Fruit fly (Drosophila melanogaster) whole organism, embryonic: ENCODE measurements around the gene CG43813.
A peak's percentile ranks its signal among the peaks of the same experiment; 100 is the strongest.

Source experiments
- Aef1 ChIP-seq: fragments of 200-800 bp; sonication (Bioruptor generic); IDR thresholded peaks from 3 replicates; pipeline ENCODE4 v1.3.6; 2022; ENCODE audit warnings: missing biosample characterization, missing genetic modification characterization
- CG10147 ChIP-seq: fragments of 200-800 bp; sonication (Bioruptor generic); optimal IDR thresholded peaks from 2 replicates; lab custom pipeline; 2019; ENCODE audit warnings: missing biosample characterization, mild to moderate bottlenecking, missing genetic modification characterization, moderate library complexity
- CG10979 ChIP-seq: fragments of 200-800 bp; sonication (Bioruptor generic); optimal IDR thresholded peaks from 2 replicates; lab custom pipeline; 2018; ENCODE audit warnings: missing biosample characterization, mild to moderate bottlenecking, missing genetic modification characterization, moderate library complexity
- CG11398 ChIP-seq: fragments of 200-800 bp; sonication (Bioruptor generic); optimal IDR thresholded peaks from 2 replicates; lab custom pipeline; 2016; ENCODE audit warnings: missing biosample characterization, missing genetic modification characterization
- CG12236 ChIP-seq: fragments of 200-800 bp; sonication (Bioruptor generic); optimal IDR thresholded peaks from 2 replicates; lab custom pipeline; 2016; ENCODE audit warnings: missing biosample characterization, missing genetic modification characterization
- CG13287 ChIP-seq: fragments of 200-800 bp; sonication (Bioruptor generic); IDR thresholded peaks from 2 replicates; pipeline ENCODE4 v1.3.6; 2022; ENCODE audit warnings: missing biosample characterization, missing genetic modification characterization; ENCODE audit not compliant: partially characterized antibody
- CG14860 ChIP-seq: fragments of 200-800 bp; sonication (Bioruptor generic); IDR thresholded peaks from 3 replicates; pipeline ENCODE4 v1.3.6; 2022; ENCODE audit warnings: missing biosample characterization, missing genetic modification characterization; ENCODE audit not compliant: partially characterized antibody
- CG15601 ChIP-seq: fragments of 200-800 bp; sonication (Bioruptor generic); optimal IDR thresholded peaks from 3 replicates; lab custom pipeline; 2019; ENCODE audit warnings: missing biosample characterization, mild to moderate bottlenecking, missing genetic modification characterization, moderate library complexity
- CG17385 ChIP-seq: fragments of 200-800 bp; sonication (Bioruptor generic); optimal IDR thresholded peaks from 3 replicates; lab custom pipeline; 2018; ENCODE audit warnings: missing biosample characterization, mild to moderate bottlenecking, missing genetic modification characterization
- CG17568 ChIP-seq: fragments of 200-800 bp; sonication (Bioruptor generic); optimal IDR thresholded peaks from 2 replicates; lab custom pipeline; 2018; ENCODE audit warnings: missing biosample characterization, mild to moderate bottlenecking, missing genetic modification characterization, moderate library complexity
- CG1832 ChIP-seq: fragments of 200-800 bp; sonication (Bioruptor generic); optimal IDR thresholded peaks from 2 replicates; lab custom pipeline; 2017; ENCODE audit warnings: missing biosample characterization, mild to moderate bottlenecking, missing genetic modification characterization, inconsistent platforms
- CG34376 ChIP-seq: fragments of 200-800 bp; sonication (Bioruptor generic); optimal IDR thresholded peaks from 2 replicates; lab custom pipeline; 2018; ENCODE audit warnings: missing biosample characterization, mild to moderate bottlenecking, missing genetic modification characterization
- CG34422 ChIP-seq: fragments of 200-800 bp; sonication (Bioruptor generic); IDR thresholded peaks from 3 replicates; pipeline ENCODE4 v1.3.6; 2022; ENCODE audit warnings: missing biosample characterization, missing genetic modification characterization
- CG4617 ChIP-seq: fragments of 200-800 bp; sonication (Bioruptor generic); optimal IDR thresholded peaks from 3 replicates; lab custom pipeline; 2016; ENCODE audit warnings: missing biosample characterization, missing genetic modification characterization, borderline replicate concordance
- CG5953 ChIP-seq: fragments of 200-800 bp; sonication (Bioruptor generic); IDR thresholded peaks from 2 replicates; pipeline ENCODE4 v1.3.6; 2022; ENCODE audit warnings: missing biosample characterization, missing genetic modification characterization
- CG7556 ChIP-seq: fragments of 200-800 bp; sonication (Bioruptor generic); optimal IDR thresholded peaks from 2 replicates; lab custom pipeline; 2017; ENCODE audit warnings: missing biosample characterization, mild to moderate bottlenecking, missing genetic modification characterization
- CG8089 ChIP-seq: fragments of 200-800 bp; sonication (Bioruptor generic); optimal IDR thresholded peaks from 3 replicates; lab custom pipeline; 2016; ENCODE audit warnings: missing biosample characterization, missing genetic modification characterization
- CG8944 ChIP-seq: fragments of 200-800 bp; sonication (Bioruptor generic); optimal IDR thresholded peaks from 3 replicates; lab custom pipeline; 2016; ENCODE audit warnings: missing biosample characterization, missing genetic modification characterization
- CG9437 ChIP-seq: fragments of 200-800 bp; sonication (Bioruptor generic); optimal IDR thresholded peaks from 2 replicates; lab custom pipeline; 2018; ENCODE audit warnings: missing biosample characterization, mild to moderate bottlenecking, missing genetic modification characterization
- CHES-1-like ChIP-seq: fragments of 200-800 bp; sonication (Bioruptor generic); optimal IDR thresholded peaks from 2 replicates; lab custom pipeline; 2016; ENCODE audit warnings: missing biosample characterization, missing genetic modification characterization
- CoRest ChIP-seq: fragments of 200-800 bp; sonication (Bioruptor generic); optimal IDR thresholded peaks from 3 replicates; lab custom pipeline; 2018; ENCODE audit warnings: missing biosample characterization, mild to moderate bottlenecking, missing genetic modification characterization, moderate library complexity
- Dip3 ChIP-seq: fragments of 200-800 bp; sonication (Bioruptor generic); optimal IDR thresholded peaks from 3 replicates; lab custom pipeline; 2016; ENCODE audit warnings: missing biosample characterization, missing genetic modification characterization
- Elba2 ChIP-seq: fragments of 200-800 bp; sonication (Bioruptor generic); optimal IDR thresholded peaks from 3 replicates; lab custom pipeline; 2016; ENCODE audit warnings: missing biosample characterization, missing genetic modification characterization
- Fer3 ChIP-seq: fragments of 200-800 bp; sonication (Bioruptor generic); optimal IDR thresholded peaks from 2 replicates; lab custom pipeline; 2018; ENCODE audit warnings: missing biosample characterization, mild to moderate bottlenecking, missing genetic modification characterization, moderate library complexity
- GATAe ChIP-seq: fragments of 200-800 bp; sonication (Bioruptor generic); conservative IDR thresholded peaks from 2 replicates; pipeline ENCODE4 v1.3.6; 2022; ENCODE audit warnings: missing biosample characterization, missing genetic modification characterization
- HHEX ChIP-seq: fragments of 200-800 bp; sonication (Bioruptor generic); optimal IDR thresholded peaks from 3 replicates; lab custom pipeline; 2017; ENCODE audit warnings: missing biosample characterization, mild to moderate bottlenecking, missing genetic modification characterization, missing genetic modification reagents
- HLH3B ChIP-seq: fragments of 200-800 bp; sonication (Bioruptor generic); IDR thresholded peaks from 2 replicates; pipeline ENCODE4 v1.3.6; 2022; ENCODE audit warnings: missing biosample characterization, missing genetic modification characterization
- Hr3 ChIP-seq: fragments of 200-800 bp; sonication (Bioruptor generic); optimal IDR thresholded peaks from 3 replicates; lab custom pipeline; 2016; ENCODE audit warnings: missing biosample characterization, missing genetic modification characterization
- Hr78 ChIP-seq, 2 experiments: fragments of 200-800 bp in 1 of 2; fragments of >200 bp in 1 of 2; sonication (Bioruptor generic) in 1 of 2; optimal IDR thresholded peaks; 2 replicates each; lab custom pipeline; 2017 to 2019; ENCODE audit warnings: missing biosample characterization in 2 of 2, missing genetic modification characterization in 2 of 2, mild to moderate bottlenecking in 1 of 2, moderate library complexity in 1 of 2
- MTF-1 ChIP-seq: fragments of 200-800 bp; sonication (Bioruptor generic); optimal IDR thresholded peaks from 2 replicates; lab custom pipeline; 2018; ENCODE audit warnings: missing biosample characterization, mild to moderate bottlenecking, missing genetic modification characterization, borderline replicate concordance
- NC2β ChIP-seq: fragments of 200-800 bp; sonication (Bioruptor generic); optimal IDR thresholded peaks from 2 replicates; lab custom pipeline; 2016; ENCODE audit warnings: missing biosample characterization, missing genetic modification characterization
- Nf-YB ChIP-seq: fragments of 200-800 bp; sonication (Bioruptor generic); optimal IDR thresholded peaks from 3 replicates; lab custom pipeline; 2019; ENCODE audit warnings: missing biosample characterization, mild to moderate bottlenecking, missing genetic modification characterization, moderate library complexity
- Pdp1 ChIP-seq, 2 experiments: fragments of 200-800 bp; sonication (Bioruptor generic); optimal IDR thresholded peaks; 3 replicates each; lab custom pipeline; 2016; ENCODE audit warnings: missing biosample characterization in 2 of 2, missing genetic modification characterization in 2 of 2, mild to moderate bottlenecking in 1 of 2, moderate library complexity in 1 of 2
- Ptx1 ChIP-seq: fragments of 200-800 bp; sonication (Bioruptor generic); IDR thresholded peaks from 2 replicates; pipeline ENCODE4 v1.3.6; 2022; ENCODE audit warnings: missing biosample characterization, missing genetic modification characterization
- Sin3A ChIP-seq: fragments of >200 bp; optimal IDR thresholded peaks from 2 replicates; lab custom pipeline; 2018
- Six4 ChIP-seq: fragments of 200-800 bp; sonication (Bioruptor generic); optimal IDR thresholded peaks from 2 replicates; lab custom pipeline; 2016; ENCODE audit warnings: missing biosample characterization, missing genetic modification characterization
- amos ChIP-seq: fragments of 200-800 bp; sonication (Bioruptor generic); IDR thresholded peaks from 2 replicates; pipeline ENCODE4 v1.3.6; 2022; ENCODE audit warnings: missing biosample characterization, missing genetic modification characterization; ENCODE audit not compliant: partially characterized antibody
- dan ChIP-seq: fragments of 200-800 bp; sonication (Bioruptor generic); IDR thresholded peaks from 2 replicates; pipeline ENCODE4 v1.3.6; 2022; ENCODE audit warnings: missing biosample characterization, missing genetic modification characterization
- disco-r ChIP-seq: fragments of 200-800 bp; sonication (Bioruptor generic); optimal IDR thresholded peaks from 2 replicates; lab custom pipeline; 2016; ENCODE audit warnings: missing biosample characterization, missing genetic modification characterization
- hkb ChIP-seq, 2 experiments: fragments of 200-800 bp in 1 of 2; fragments of >200 bp in 1 of 2; sonication (Bioruptor generic) in 1 of 2; IDR thresholded peaks in 1 of 2; optimal IDR thresholded peaks in 1 of 2; 2 replicates each; pipeline versions ENCODE4 v1.3.6 to Lab custom; 2017 to 2022; ENCODE audit warnings: missing biosample characterization in 1 of 2, missing genetic modification characterization in 1 of 2
- insv ChIP-seq, 2 experiments: fragments of 200-800 bp; sonication (Bioruptor generic); optimal IDR thresholded peaks; 3 replicates each; lab custom pipeline; 2016 to 2018; ENCODE audit warnings: missing biosample characterization in 2 of 2, missing genetic modification characterization in 2 of 2
- knrl ChIP-seq: fragments of 200-800 bp; sonication (Bioruptor generic); IDR thresholded peaks from 3 replicates; pipeline ENCODE4 v1.3.6; 2022; ENCODE audit warnings: missing biosample characterization, missing genetic modification characterization; ENCODE audit not compliant: partially characterized antibody
- lilli ChIP-seq: fragments of 200-800 bp; sonication (Bioruptor generic); optimal IDR thresholded peaks from 3 replicates; lab custom pipeline; 2016; ENCODE audit warnings: missing biosample characterization, missing genetic modification characterization
- pita ChIP-seq: fragments of 200-800 bp; sonication (Bioruptor generic); optimal IDR thresholded peaks from 2 replicates; lab custom pipeline; 2017; ENCODE audit warnings: missing biosample characterization, mild to moderate bottlenecking, missing genetic modification characterization
- ro ChIP-seq: fragments of 200-800 bp; sonication (Bioruptor generic); IDR thresholded peaks from 2 replicates; pipeline ENCODE4 v1.3.6; 2022; ENCODE audit warnings: missing biosample characterization, missing genetic modification characterization
- sc ChIP-seq, 3 experiments: fragments of >200 bp in 2 of 3; fragments of 200-800 bp in 1 of 3; sonication (Bioruptor generic) in 1 of 3; optimal IDR thresholded peaks; 2 replicates in 2 of 3; 3 replicates in 1 of 3; lab custom pipeline; 2017; ENCODE audit warnings: mild to moderate bottlenecking in 1 of 3, missing biosample characterization in 1 of 3, missing genetic modification characterization in 1 of 3, missing genetic modification reagents in 1 of 3
- sens ChIP-seq: fragments of 200-800 bp; sonication (Bioruptor generic); peaks from one replicate; lab custom pipeline; 2016; ENCODE audit warnings: missing biosample characterization, missing genetic modification characterization
- sim ChIP-seq: fragments of 200-800 bp; sonication (Bioruptor generic); IDR thresholded peaks from 2 replicates; pipeline ENCODE4 v1.3.6; 2022; ENCODE audit warnings: missing biosample characterization, missing genetic modification characterization
- wor ChIP-seq: fragments of 200-800 bp; sonication (Bioruptor generic); IDR thresholded peaks from 2 replicates; pipeline ENCODE4 v1.3.6; 2022; ENCODE audit warnings: missing biosample characterization, missing genetic modification characterization
- z ChIP-seq: fragments of 200-800 bp; sonication (Bioruptor generic); IDR thresholded peaks from 3 replicates; pipeline ENCODE4 v1.3.6; 2022; ENCODE audit warnings: missing biosample characterization, missing genetic modification characterization

CG43813 gene

DNA sequence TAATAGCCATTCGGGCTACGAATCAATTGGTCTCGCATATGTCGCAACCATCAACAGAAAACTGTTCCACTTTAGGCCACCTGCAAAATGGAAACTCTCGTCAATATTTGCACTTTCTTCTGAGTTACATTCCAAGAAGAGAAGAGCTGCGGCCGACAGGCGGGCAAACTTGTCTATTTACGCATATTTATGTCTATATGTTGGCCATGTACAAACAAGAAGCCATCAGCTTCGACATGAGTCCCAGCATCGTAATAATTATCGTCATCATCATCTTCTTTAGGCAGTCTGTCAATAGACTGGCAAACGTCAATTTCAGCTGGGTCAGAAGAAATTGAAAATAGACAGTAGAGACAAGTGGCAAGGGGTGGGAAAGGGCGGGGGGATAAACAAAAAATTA is 27.7 kb upstream of the CG43813 start (continued):
- peak; percentile 82 for TF ChIP-seq MTF-1
- TF ChIP-seq CG13287 (GFP tag; lab: Robert Waterston, UW) = no peak
- TF ChIP-seq amos (GFP tag; lab: Robert Waterston, UW) = no peak
- peak; percentile 75 for TF ChIP-seq HHEX (GFP tag; lab: Kevin White, UChicago)
- no peak for TF ChIP-seq Sin3A (lab: Kevin White, UChicago)
- TF ChIP-seq Elba2 (GFP tag; lab: Kevin White, UChicago) = no peak
- TF ChIP-seq CG10979 = peak; percentile 38
- peak; percentile 96 for TF ChIP-seq sens
- no peak for TF ChIP-seq CG10147
- no peak for TF ChIP-seq sc (optimal IDR thresholded peaks at IDR 0.05; lab: Kevin White, UChicago)
- TF ChIP-seq sc (GFP tag; optimal IDR thresholded peaks at IDR 0.05; lab: Kevin White, UChicago) = peak; percentile 83
- no peak for TF ChIP-seq CG9437 (GFP tag; lab: Kevin White, UChicago)
- TF ChIP-seq disco-r (GFP tag; lab: Kevin White, UChicago) = peak; percentile 33
- no peak for TF ChIP-seq Aef1 (GFP tag; lab: Robert Waterston, UW)
- no peak for TF ChIP-seq CHES-1-like (GFP tag; lab: Kevin White, UChicago)
- no peak for TF ChIP-seq pita (GFP tag; lab: Kevin White, UChicago)
- TF ChIP-seq sim (GFP tag; lab: Robert Waterston, UW) = 0 out of 2 replicates have a peak, but pooled peaks have one; percentile 47
- TF ChIP-seq CG8944 = peak; percentile 50
- TF ChIP-seq CG34376 (GFP tag; lab: Kevin White, UChicago) = no peak
- no peak for TF ChIP-seq knrl
- TF ChIP-seq Nf-YB (GFP tag; lab: Kevin White, UChicago) = peak; percentile 42
- TF ChIP-seq CG14860 (GFP tag; lab: Robert Waterston, UW) = no peak
- peak; percentile 23 to 36 for TF ChIP-seq Pdp1 (GFP tag; optimal IDR thresholded peaks at IDR 0.05; lab: Kevin White, UChicago)
- peak; percentile 67; the same call in 1 of the 2 replicates for TF ChIP-seq HLH3B (GFP tag; lab: Robert Waterston, UW)
- TF ChIP-seq CG5953 = peak; percentile 71
- TF ChIP-seq CG11398 (GFP tag; lab: Kevin White, UChicago) = peak; percentile 71
- TF ChIP-seq CG17568 (GFP tag; lab: Kevin White, UChicago) = peak; percentile 71
- no peak for TF ChIP-seq GATAe (GFP tag; lab: Robert Waterston, UW)
- peak; percentile 50 for TF ChIP-seq Six4 (GFP tag; lab: Kevin White, UChicago)
- no peak for TF ChIP-seq Hr3
- TF ChIP-seq lilli (GFP tag; lab: Kevin White, UChicago) = no peak
- peak; percentile 61 for TF ChIP-seq CG17385 (GFP tag; lab: Kevin White, UChicago)
- no peak for TF ChIP-seq hkb (optimal IDR thresholded peaks at IDR 0.05; lab: Kevin White, UChicago)
- TF ChIP-seq hkb (GFP tag; IDR thresholded peaks at IDR 0.05; lab: Robert Waterston, UW) = peak; percentile 57
- TF ChIP-seq z (GFP tag; lab: Robert Waterston, UW) = no peak

DNA sequence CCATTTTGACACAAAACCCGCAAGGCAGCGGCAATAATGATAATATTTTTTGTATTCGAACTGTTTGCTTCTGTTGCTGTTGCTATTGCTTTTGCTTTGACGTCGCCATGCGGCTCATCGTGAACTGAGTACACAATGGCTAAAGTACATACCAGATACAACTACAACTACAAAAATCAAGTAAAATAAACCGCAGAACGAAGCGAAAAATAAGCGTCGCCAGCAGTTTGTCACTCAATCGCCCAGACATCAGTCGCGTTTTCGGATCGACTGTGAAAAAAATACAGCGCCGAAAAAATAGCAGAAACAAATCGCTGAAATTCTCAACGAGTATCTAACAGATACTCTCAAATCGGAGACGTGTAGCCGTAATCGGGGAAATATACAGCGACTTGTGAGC is 25.5 kb upstream of the CG43813 start:
- no peak for TF ChIP-seq dan (GFP tag; lab: Robert Waterston, UW)
- TF ChIP-seq CG12236 (GFP tag; lab: Kevin White, UChicago) = no peak
- no peak for TF ChIP-seq CG8089 (GFP tag; lab: Kevin White, UChicago)
- TF ChIP-seq CG17568 (GFP tag; lab: Kevin White, UChicago) = peak; percentile 47
- no peak for TF ChIP-seq Dip3 (GFP tag; lab: Kevin White, UChicago)
- TF ChIP-seq insv (GFP tag; optimal IDR thresholded peaks at IDR 0.05; lab: Kevin White, UChicago) = no peak
- no peak for TF ChIP-seq Ptx1 (GFP tag; lab: Robert Waterston, UW)
- TF ChIP-seq wor (GFP tag; lab: Robert Waterston, UW) = no peak
- no peak for TF ChIP-seq NC2β
- no peak for TF ChIP-seq CoRest (tag; lab: Kevin White, UChicago)
- TF ChIP-seq CG15601 (tag; lab: Kevin White, UChicago) = no peak
- no peak for TF ChIP-seq CG7556 (GFP tag; lab: Kevin White, UChicago)
- TF ChIP-seq HHEX (GFP tag; lab: Kevin White, UChicago) = peak; percentile 53
- TF ChIP-seq CG1832 (GFP tag; lab: Kevin White, UChicago) = no peak
- TF ChIP-seq ro (GFP tag; lab: Robert Waterston, UW) = no peak
- no peak for TF ChIP-seq CG4617 (GFP tag; lab: Kevin White, UChicago)
- no peak for TF ChIP-seq sens
- TF ChIP-seq Hr78 (GFP tag; optimal IDR thresholded peaks at IDR 0.05; lab: Kevin White, UChicago) = no peak
- peak; percentile 49 for TF ChIP-seq Fer3 (tag; lab: Kevin White, UChicago)
- no peak for TF ChIP-seq CG34422 (GFP tag; lab: Robert Waterston, UW)
